Worm (Caenorhabditis elegans): ENCODE results near the gene C14B1.2.

The C14B1.2 gene

DNA sequence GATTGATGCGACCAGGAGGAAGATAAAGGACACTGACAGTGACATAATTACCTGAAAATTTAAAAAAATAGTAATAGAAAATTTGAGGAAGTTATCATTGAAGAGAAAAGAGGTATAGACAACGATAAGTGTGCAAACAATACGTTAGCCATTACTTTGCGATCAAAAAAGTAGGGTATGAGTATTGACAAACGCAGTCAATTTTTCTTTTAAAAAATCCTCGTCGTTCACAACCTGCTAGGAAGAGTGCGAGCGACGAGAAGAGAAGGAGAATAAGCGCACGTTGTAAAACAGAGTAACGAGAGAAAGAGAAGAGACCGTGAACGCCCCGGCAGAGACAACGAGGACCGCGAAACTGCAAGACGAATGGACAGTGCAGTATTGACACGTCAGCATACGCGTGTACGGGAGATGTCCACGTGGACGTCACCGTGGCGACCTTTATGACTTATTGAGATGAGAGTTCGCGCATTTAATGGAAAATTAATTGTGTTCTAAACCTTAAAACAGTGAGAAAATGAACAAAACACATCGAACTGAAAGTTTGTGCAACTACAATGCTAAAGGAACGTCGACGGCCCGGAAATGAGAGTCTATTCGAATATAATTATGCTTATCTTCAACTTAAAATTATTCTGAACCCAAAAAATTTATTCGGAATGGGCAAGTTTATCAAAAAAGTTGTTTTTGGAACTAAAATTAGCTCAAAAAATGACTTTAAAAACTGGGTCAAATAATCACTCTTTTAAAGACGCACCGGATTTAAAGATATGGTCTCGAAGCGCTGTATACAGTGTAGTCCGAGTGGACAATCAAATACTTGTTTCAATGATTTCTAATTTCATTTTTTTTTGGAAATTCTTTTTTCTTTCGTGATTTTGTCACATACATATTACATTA, at the start of gene C14B1.2, which contains the start of gene pdi-1:
C14B1.2 (plus strand) TSS at position 850 of the 900 bp plus-strand sequence.
pdi-1 (minus strand) TSS at position 51 of the 900 bp plus-strand sequence.
- no peak for TF ChIP-seq unc-62 (GFP tag; optimal IDR thresholded peaks at IDR 0.05)

DNA sequence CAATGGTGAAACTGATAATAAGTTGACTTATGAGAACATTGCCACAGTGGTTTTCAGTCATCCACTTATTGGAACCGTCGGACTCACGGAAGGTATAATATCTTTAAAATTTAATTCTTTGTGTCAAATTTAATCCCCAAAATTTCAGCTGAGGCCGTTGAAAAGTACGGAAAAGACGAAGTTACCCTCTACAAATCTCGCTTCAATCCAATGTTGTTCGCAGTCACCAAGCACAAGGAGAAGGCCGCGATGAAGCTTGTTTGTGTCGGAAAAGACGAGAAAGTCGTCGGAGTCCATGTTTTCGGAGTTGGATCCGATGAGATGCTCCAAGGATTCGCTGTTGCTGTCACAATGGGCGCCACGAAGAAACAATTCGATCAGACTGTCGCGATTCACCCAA, 49.6 kb upstream of the C14B1.2 start:
- TF ChIP-seq unc-62 (GFP tag; optimal IDR thresholded peaks at IDR 0.05), result no peak

DNA sequence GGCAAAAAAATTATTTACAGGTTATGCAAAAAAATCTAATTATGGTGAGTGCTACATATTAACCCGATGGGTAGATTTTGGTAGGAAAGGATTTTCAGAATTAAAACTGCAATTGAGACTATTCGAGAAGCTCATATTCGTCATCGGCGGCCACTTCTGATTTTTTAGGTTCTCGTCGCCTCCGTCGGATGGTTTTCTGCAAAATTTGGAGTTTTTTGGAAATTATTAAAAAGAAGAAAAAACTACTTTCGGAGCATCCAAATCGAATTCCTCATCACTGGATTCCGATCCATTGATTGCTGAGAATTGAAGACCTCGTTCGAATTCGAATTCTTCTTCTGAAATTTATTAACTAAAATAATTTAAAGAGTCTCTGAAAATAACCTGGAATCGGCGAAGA, 49.1 kb upstream of the C14B1.2 start:
- no peak for TF ChIP-seq unc-62 (GFP tag; optimal IDR thresholded peaks at IDR 0.05)

DNA sequence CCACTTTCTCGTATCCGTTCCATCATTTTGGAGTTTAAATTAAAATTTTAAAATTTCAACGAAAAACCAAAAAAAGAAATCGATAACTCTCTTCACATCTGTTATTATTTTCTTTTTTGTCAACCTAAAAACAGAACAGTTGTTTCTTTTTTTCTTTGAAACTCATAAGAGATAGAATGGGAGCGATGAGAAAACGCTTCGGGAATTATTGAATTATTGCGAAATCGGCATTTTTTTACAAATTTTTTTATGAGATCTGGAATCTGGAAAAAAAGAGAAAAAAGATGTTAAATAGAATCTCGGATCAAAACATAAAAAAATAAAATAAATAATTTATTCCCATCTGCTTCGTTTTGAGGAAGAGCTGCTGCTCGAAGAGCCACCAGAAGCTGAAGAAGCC, 44.6 kb upstream of the C14B1.2 start, which contains the start of gene C46F11.5:
C46F11.5 (minus strand) TSS at position 128 of the 400 bp plus-strand sequence.
- TF ChIP-seq unc-62 (GFP tag; optimal IDR thresholded peaks at IDR 0.05), result no peak

DNA sequence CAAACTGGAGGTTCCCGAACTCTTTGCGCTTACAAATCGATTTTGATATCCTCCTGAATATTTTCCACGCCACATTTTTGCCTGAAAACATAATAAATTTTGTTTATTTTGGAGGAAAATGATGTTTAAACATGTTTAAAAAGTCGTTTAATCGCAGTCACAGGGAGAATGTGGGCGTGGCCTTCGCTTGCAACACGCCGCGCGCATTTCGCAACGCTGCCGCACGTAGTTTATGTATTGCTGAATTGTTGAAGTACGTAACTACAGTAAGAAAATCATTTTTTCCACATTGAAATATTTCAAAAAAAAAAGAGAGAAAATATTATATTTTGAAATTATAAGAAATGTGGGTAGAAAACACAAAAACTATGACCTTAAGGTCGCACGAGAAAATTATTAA, 37.8 kb upstream of the C14B1.2 start, which contains the start of gene C46F11.4:
C46F11.4 (minus strand) TSS at position 81 of the 400 bp plus-strand sequence.
- no peak for TF ChIP-seq unc-62 (GFP tag; optimal IDR thresholded peaks at IDR 0.05)

DNA sequence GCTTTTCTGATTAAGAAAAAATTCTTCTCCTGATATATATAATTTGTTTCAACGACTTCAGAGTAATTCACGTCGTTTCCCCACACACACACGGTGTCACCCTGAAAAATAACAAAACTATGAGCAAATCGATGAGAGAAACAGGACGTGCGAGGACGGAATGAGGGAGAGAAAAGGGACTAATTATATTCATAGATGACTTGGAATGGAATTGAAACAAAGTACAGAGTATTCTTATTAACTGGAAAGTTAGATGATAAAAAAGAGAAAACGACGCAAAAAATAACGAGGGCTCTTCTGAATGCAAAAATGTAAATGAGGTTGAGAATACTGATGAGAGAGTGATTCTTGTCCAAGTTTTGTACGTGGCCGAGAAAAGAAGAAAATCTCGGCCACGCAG, 31.7 kb upstream of the C14B1.2 start, which contains the start of gene C46F11.6:
C46F11.6 (minus strand) TSS at position 101 of the 400 bp plus-strand sequence.
- no peak for TF ChIP-seq unc-62 (GFP tag; optimal IDR thresholded peaks at IDR 0.05)

DNA sequence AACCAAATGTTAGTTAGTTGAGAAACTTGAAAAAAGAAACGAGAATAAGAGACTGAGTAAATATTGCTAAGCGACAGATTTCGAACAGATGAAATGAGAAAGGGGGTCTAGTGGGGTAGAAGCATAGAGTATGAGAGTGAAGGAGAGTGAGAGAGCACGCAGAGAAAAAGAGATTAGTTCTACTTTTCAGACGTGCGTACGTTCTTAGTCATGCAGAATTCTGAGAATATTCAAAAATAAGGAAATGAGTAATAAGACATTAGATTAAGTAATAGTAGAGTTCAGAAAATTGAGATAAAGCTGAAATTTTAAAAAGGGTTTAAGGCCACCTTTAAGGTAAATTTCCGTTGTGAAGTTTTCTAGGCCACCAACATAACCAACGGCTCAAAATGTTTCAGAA, 31.1 kb upstream of the C14B1.2 start:
- TF ChIP-seq unc-62 (GFP tag; optimal IDR thresholded peaks at IDR 0.05), result no peak

DNA sequence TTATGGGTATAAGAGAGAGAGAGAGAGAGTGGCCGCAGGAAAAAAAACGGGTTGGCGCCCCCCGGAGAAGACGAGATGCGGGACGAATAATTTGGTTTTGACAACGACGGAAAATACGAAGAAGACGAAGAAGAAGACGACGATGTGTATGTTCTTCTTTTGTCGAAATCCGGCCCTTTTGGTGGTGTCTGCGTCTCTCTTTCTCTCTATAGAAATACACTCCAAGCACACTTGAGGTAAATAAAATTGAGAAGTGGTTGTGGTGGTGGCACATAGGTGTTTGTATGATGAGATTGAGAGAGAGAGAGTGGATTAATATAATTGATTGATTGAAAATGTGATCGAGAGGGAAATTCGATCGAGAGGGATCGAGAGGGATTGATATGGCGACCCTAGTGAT, 29.2 kb upstream of the C14B1.2 start:
- TF ChIP-seq unc-62 (GFP tag; optimal IDR thresholded peaks at IDR 0.05), result no peak

DNA sequence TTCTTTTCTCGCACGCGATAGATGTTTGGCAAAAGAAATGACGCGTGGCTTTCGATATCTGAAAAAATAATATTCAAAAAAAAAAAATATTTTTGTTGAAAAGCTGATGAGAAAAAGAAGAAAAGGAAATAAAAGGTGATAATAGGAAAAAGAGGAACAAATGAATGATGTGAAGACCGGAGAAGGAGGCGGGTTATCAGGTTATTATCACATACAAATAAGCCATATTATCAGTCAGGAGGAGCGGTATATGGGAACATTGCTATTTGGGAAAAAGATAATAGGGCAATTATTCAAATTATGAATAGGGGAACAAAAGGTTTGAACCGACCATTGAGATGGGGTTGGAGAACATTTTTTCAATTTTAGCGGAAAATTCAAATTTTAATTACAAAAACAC, 27.9 kb upstream of the C14B1.2 start:
- TF ChIP-seq unc-62 (GFP tag; optimal IDR thresholded peaks at IDR 0.05), result no peak

DNA sequence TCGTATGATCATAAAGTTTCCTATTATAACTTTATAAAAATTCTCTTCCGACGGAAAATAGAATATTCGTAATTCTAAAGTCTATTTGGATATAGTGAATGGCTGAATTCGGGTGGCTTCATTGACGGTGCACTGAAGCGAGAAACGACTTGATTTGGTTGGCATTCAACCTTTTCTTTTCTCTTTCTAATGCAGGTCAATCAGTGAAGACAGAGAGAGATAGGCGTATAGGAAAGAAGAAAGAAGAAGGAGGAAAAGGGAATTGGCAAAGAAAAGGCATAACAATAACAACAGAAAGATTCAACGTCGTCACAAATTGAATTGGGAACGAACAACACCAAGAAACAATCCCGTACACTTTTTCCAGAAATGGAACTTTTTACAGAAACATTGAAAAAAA, 26.6 kb upstream of the C14B1.2 start:
- no peak for TF ChIP-seq unc-62 (GFP tag; optimal IDR thresholded peaks at IDR 0.05)

DNA sequence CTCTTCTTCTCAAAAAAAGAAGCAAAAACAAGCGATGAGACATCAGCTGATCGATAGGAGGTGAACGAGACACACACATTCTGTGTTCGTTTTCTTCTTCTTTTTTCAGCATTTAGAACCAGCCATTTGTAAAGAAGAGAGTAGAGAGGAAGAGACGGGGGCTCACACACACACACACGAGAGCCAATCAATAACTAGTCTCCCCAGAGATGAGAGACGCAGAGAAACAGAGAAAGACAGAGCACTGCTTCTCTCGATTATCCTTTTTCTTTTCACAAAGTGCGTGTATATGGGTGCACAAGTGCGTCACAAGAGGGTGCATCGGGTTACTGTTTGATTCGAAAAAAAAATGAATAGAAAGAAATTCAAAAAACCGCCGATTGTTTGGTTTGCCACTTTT, 24.7 kb upstream of the C14B1.2 start:
- no peak for TF ChIP-seq unc-62 (GFP tag; optimal IDR thresholded peaks at IDR 0.05)

DNA sequence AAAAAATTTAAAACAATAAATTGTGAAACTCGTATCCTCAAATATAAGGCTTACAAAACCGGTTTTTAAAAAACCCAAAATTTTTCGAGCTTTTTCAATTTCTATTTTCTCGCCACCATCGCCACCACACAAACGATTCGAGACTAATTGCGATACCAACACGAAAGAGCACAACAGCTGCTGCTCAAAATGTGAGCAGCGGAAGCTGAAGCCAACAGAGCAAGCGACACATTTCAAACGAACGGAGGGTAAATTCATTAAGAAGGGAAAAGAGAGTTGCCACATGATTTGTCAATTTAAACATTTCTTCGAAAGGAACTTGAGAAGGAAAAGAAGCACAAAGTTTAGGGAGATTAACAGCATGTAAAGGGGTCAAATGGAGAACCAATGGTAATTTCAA, 23.0 kb upstream of the C14B1.2 start:
- TF ChIP-seq unc-62 (GFP tag; optimal IDR thresholded peaks at IDR 0.05), result no peak

DNA sequence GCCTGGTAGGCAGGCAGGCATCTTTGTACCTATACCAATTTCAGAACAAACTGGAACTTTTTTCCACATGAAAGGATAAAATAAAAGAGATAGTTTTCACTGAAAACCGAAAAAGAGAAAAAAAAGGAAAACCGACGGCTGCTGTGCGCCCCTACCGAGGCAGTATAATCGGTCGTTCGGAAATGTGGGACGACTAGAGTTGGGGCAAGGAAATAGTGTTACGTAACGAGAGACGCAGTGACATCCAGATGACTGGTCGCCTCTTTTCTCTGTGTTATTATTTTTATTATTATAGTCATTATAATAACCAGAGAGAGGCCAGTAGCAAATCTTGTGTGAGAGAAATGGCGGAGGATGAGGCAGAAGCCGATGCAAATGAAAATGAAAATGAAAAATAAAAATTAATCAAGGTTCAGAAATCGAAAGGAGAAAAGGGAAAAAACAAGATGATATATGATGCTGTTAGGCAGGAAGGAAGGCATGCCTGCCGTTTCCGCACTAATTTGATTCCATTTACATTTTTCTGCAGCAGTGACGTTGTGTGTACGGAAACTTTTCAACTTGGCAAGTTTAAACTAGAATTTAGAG, 20.6 kb upstream of the C14B1.2 start:
- no peak for TF ChIP-seq unc-62 (GFP tag; optimal IDR thresholded peaks at IDR 0.05)

DNA sequence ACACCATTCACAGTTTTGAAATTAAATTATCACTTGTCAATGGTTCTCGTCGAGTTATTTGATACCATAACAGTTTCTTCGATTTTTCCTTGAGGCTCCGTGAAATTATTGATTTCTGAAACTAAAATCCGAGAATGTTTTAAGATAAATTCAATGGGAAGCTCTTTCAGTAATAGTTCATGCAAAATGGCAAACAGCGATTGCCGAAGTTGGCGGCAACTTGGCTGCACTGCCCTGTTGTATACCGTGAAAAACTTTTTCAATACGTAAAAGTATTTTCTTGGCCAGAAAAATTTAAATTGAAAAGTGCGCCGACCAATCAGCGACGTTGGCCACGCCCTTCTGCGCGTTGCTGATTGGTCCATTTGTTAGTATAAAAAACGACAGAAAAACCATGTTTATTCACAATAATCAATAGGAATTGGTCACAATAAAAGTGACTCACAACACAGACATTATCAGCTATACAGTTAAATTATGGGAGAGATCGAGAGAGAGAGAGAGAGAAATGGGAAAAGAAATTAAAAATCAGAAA, 19.1 kb upstream of the C14B1.2 start:
- TF ChIP-seq unc-62 (GFP tag; optimal IDR thresholded peaks at IDR 0.05), result no peak

DNA sequence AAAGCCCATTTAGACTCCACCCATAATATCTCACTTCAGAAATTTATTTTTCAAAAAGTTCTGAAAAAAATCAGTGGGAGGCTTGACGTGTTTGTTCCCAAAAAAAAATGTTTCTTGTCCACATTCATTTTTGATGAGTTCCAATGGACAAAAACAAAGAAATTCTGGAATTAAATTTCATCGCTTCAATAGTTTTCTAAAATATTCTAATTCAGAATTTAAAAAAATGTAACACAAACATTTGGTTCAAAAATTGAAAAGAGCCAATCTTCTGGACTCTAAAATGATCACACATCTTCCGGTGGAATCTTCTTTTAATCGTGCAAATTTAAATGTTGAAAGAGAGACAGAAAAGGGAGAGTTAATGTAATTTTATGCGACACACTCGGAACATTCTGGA, 9.5 kb upstream of the C14B1.2 start:
- TF ChIP-seq unc-62 (GFP tag; optimal IDR thresholded peaks at IDR 0.05), result no peak

DNA sequence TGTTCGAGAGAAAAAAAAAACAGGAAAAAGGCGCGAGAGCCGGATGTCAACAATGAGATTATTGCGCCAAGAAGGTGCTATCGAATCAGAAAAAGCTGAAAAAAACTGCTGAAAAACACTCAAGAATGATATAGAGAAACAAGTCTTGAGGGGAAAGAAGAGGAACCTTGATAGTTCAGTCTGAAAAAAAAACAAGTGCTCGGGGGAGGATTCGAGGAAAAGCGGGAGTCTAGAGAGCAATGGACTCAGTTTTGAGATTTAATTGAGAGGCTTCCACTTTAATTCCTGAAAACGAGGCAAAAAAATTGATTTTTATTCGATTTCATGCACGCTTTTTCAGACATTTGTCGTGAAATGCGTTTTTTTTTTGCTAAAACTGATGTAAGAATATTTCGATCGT, 7.5 kb upstream of the C14B1.2 start, which contains the start of gene npr-15:
npr-15 (minus strand) TSS at position 101 of the 400 bp plus-strand sequence.
- no peak for TF ChIP-seq unc-62 (GFP tag; optimal IDR thresholded peaks at IDR 0.05)

All from whole organism, dauer.